Worm (Caenorhabditis elegans) whole organism, L4 larva: ENCODE data around the gene clec-1.

Experiments
- F10B5.3 ChIP-seq: sonication (generic microtip); optimal IDR thresholded peaks from 2 replicates; lab custom pipeline; 2016; ENCODE audit warnings: mild to moderate bottlenecking, missing genetic modification characterization, missing compliant biosample characterization
- F26F4.8 ChIP-seq: fragments of 200-800 bp; sonication (Bioruptor generic); conservative IDR thresholded peaks from 2 replicates; pipeline ENCODE4 v1.3.6; 2022; ENCODE audit warnings: missing genetic modification characterization, missing compliant biosample characterization
- F37D6.2 ChIP-seq: sonication (generic microtip); optimal IDR thresholded peaks from 2 replicates; lab custom pipeline; 2016; ENCODE audit warnings: mild to moderate bottlenecking, missing genetic modification characterization, missing compliant biosample characterization
- T20F7.1 ChIP-seq: fragments of 200-800 bp; sonication (Bioruptor generic); optimal IDR thresholded peaks from 2 replicates; lab custom pipeline; 2018; ENCODE audit warnings: mild to moderate bottlenecking, missing genetic modification characterization, missing compliant biosample characterization
- T26A8.4 ChIP-seq: fragments of 200-800 bp; sonication (Bioruptor generic); IDR thresholded peaks from 2 replicates; pipeline ENCODE4 v1.3.6; 2022; ENCODE audit warnings: missing genetic modification characterization, missing compliant biosample characterization
- Y5F2A.4 ChIP-seq: fragments of 200-800 bp; sonication (Bioruptor generic); optimal IDR thresholded peaks from 2 replicates; lab custom pipeline; 2018; ENCODE audit warnings: mild to moderate bottlenecking, missing genetic modification characterization, missing compliant biosample characterization
- ZK337.2 ChIP-seq: fragments of 200-800 bp; sonication (Bioruptor generic); IDR thresholded peaks from 2 replicates; pipeline ENCODE4 v1.3.6; 2022; ENCODE audit warnings: missing genetic modification reagents, missing genetic modification characterization, missing compliant biosample characterization
- ama-1 ChIP-seq: fragments of 150-350 bp; optimal IDR thresholded peaks from 2 replicates; lab custom pipeline; 2014; ENCODE audit warnings: inconsistent platforms, mixed read lengths
- arid-1 ChIP-seq: fragments of 200-800 bp; sonication (Bioruptor generic); conservative IDR thresholded peaks from 2 replicates; pipeline ENCODE4 v1.3.6; 2022; ENCODE audit warnings: missing genetic modification reagents, missing genetic modification characterization, missing compliant biosample characterization
- attf-4 ChIP-seq: sonication (generic microtip); optimal IDR thresholded peaks from 3 replicates; lab custom pipeline; 2017; ENCODE audit warnings: missing biosample characterization, missing genetic modification characterization
- ceh-20 ChIP-seq: fragments of 200-800 bp; sonication (Bioruptor generic); IDR thresholded peaks from 2 replicates; pipeline ENCODE4 v1.3.6; 2022; ENCODE audit warnings: missing genetic modification reagents, missing genetic modification characterization, missing compliant biosample characterization
- ceh-28 ChIP-seq: fragments of 150-350 bp; optimal IDR thresholded peaks from 2 replicates; lab custom pipeline; 2014; ENCODE audit warnings: missing biosample characterization, missing genetic modification reagents, missing genetic modification characterization
- ceh-32 ChIP-seq: sonication (generic microtip); optimal IDR thresholded peaks from 2 replicates; lab custom pipeline; 2016; ENCODE audit warnings: mild to moderate bottlenecking, missing genetic modification characterization, missing compliant biosample characterization; ENCODE audit not compliant: poor library complexity
- ceh-62 ChIP-seq: sonication (generic microtip); optimal IDR thresholded peaks from 2 replicates; lab custom pipeline; 2017; ENCODE audit warnings: missing biosample characterization, missing genetic modification characterization
- ctbp-1 ChIP-seq: fragments of 200-800 bp; sonication (Bioruptor generic); IDR thresholded peaks from 2 replicates; pipeline ENCODE4 v1.3.6; 2022; ENCODE audit warnings: missing genetic modification reagents, missing genetic modification characterization, missing compliant biosample characterization
- dmd-9 ChIP-seq: fragments of 200-800 bp; sonication (Bioruptor generic); IDR thresholded peaks from 2 replicates; pipeline ENCODE4 v1.3.6; 2022; ENCODE audit warnings: missing genetic modification reagents, missing genetic modification characterization, missing compliant biosample characterization
- dpl-1 ChIP-seq: fragments of 150-350 bp; optimal IDR thresholded peaks from 2 replicates; lab custom pipeline; 2014; ENCODE audit warnings: missing biosample characterization, missing genetic modification reagents, missing genetic modification characterization
- dve-1 ChIP-seq: sonication (generic microtip); optimal IDR thresholded peaks from 2 replicates; lab custom pipeline; 2017; ENCODE audit warnings: antibody characterized with exemption, mild to moderate bottlenecking, missing genetic modification characterization, missing compliant biosample characterization; ENCODE audit not compliant: insufficient read depth
- egl-27 ChIP-seq: sonication (generic microtip); optimal IDR thresholded peaks from 3 replicates; lab custom pipeline; 2017; ENCODE audit warnings: missing biosample characterization, missing genetic modification reagents, missing genetic modification characterization
- egl-43 ChIP-seq: fragments of 200-800 bp; sonication (Bioruptor generic); IDR thresholded peaks from 2 replicates; pipeline ENCODE4 v1.3.6; 2022; ENCODE audit warnings: missing genetic modification reagents, missing genetic modification characterization, missing compliant biosample characterization
- gei-8 ChIP-seq: fragments of 200-800 bp; sonication (Bioruptor generic); optimal IDR thresholded peaks from 2 replicates; lab custom pipeline; 2018; ENCODE audit warnings: mild to moderate bottlenecking, missing genetic modification characterization, missing compliant biosample characterization
- hmg-1.1 ChIP-seq: fragments of 200-800 bp; sonication (Bioruptor generic); IDR thresholded peaks from 2 replicates; pipeline ENCODE4 v1.3.6; 2022; ENCODE audit warnings: missing genetic modification reagents, missing genetic modification characterization, missing compliant biosample characterization
- lim-7 ChIP-seq: fragments of 200-800 bp; sonication (Bioruptor generic); IDR thresholded peaks from 2 replicates; pipeline ENCODE4 v1.3.6; 2022; ENCODE audit warnings: missing genetic modification characterization, missing compliant biosample characterization
- lin-1 ChIP-seq: fragments of 200-800 bp; sonication (Bioruptor generic); IDR thresholded peaks from 2 replicates; pipeline ENCODE4 v1.3.6; 2022; ENCODE audit warnings: missing genetic modification reagents, missing genetic modification characterization, missing compliant biosample characterization
- lin-13 ChIP-seq: fragments of 150-350 bp; optimal IDR thresholded peaks from 2 replicates; lab custom pipeline; 2014; ENCODE audit warnings: missing biosample characterization, missing genetic modification reagents, missing genetic modification characterization
- lin-38 ChIP-seq: fragments of 200-800 bp; sonication (Bioruptor generic); IDR thresholded peaks from 2 replicates; pipeline ENCODE4 v1.3.6; 2022; ENCODE audit warnings: missing genetic modification reagents, missing genetic modification characterization, missing compliant biosample characterization
- lin-39 ChIP-seq: fragments of 150-350 bp; optimal IDR thresholded peaks from 2 replicates; lab custom pipeline; 2014; ENCODE audit warnings: missing biosample characterization, missing genetic modification reagents, missing genetic modification characterization
- lsy-2 ChIP-seq, 2 experiments: fragments of 150-350 bp in 1 of 2; sonication (generic microtip) in 1 of 2; optimal IDR thresholded peaks; 2 replicates each; lab custom pipeline; 2014 to 2017; ENCODE audit warnings: missing biosample characterization in 2 of 2, missing genetic modification characterization in 2 of 2
- madf-5 ChIP-seq, 2 experiments: fragments of 200-800 bp; sonication (Bioruptor generic); IDR thresholded peaks; 2 replicates each; pipeline ENCODE4 v1.3.6; 2022; ENCODE audit warnings: missing compliant biosample characterization in 2 of 2, missing genetic modification characterization in 2 of 2
- madf-9 ChIP-seq: fragments of 200-800 bp; sonication (Bioruptor generic); conservative IDR thresholded peaks from 2 replicates; pipeline ENCODE4 v1.3.6; 2022; ENCODE audit warnings: missing genetic modification reagents, missing genetic modification characterization, missing compliant biosample characterization
- mdl-1 ChIP-seq, 2 experiments: fragments of 150-350 bp in 1 of 2; sonication (generic microtip) in 1 of 2; optimal IDR thresholded peaks; 2 replicates each; lab custom pipeline; 2014 to 2017; ENCODE audit warnings: missing biosample characterization in 2 of 2, missing genetic modification characterization in 2 of 2
- mep-1 ChIP-seq: fragments of 150-350 bp; sonication (generic microtip); optimal IDR thresholded peaks from 3 replicates; lab custom pipeline; 2014; ENCODE audit warnings: missing biosample characterization, missing genetic modification characterization
- mes-2 ChIP-seq: sonication (generic microtip); optimal IDR thresholded peaks from 2 replicates; lab custom pipeline; 2016; ENCODE audit warnings: missing genotype, mild to moderate bottlenecking, missing genetic modification characterization, missing compliant biosample characterization; ENCODE audit not compliant: poor library complexity, severe bottlenecking
- mxl-2 ChIP-seq: fragments of 200-800 bp; sonication (Bioruptor generic); conservative IDR thresholded peaks from 2 replicates; pipeline ENCODE4 v1.3.6; 2022; ENCODE audit warnings: missing genetic modification reagents, missing genetic modification characterization, missing compliant biosample characterization
- mxl-3 ChIP-seq: fragments of 200-800 bp; sonication (Bioruptor generic); optimal IDR thresholded peaks from 2 replicates; lab custom pipeline; 2018; ENCODE audit warnings: mild to moderate bottlenecking, missing genetic modification characterization, missing compliant biosample characterization
- nhr-102 ChIP-seq: sonication (generic microtip); optimal IDR thresholded peaks from 2 replicates; lab custom pipeline; 2016; ENCODE audit warnings: mild to moderate bottlenecking, missing genetic modification characterization, moderate library complexity, missing compliant biosample characterization
- nhr-237 ChIP-seq: sonication (generic microtip); optimal IDR thresholded peaks from 2 replicates; lab custom pipeline; 2017; ENCODE audit warnings: missing biosample characterization, missing genetic modification characterization
- nhr-6 ChIP-seq: fragments of 150-350 bp; optimal IDR thresholded peaks from 2 replicates; lab custom pipeline; 2014; ENCODE audit warnings: missing biosample characterization, missing genetic modification characterization
- nhr-76 ChIP-seq: fragments of 150-350 bp; optimal IDR thresholded peaks from 2 replicates; lab custom pipeline; 2014; ENCODE audit warnings: missing biosample characterization, missing genetic modification characterization
- pqm-1 ChIP-seq: sonication (generic microtip); optimal IDR thresholded peaks from 2 replicates; lab custom pipeline; 2017; ENCODE audit warnings: missing biosample characterization, missing genetic modification characterization
- rbr-2 ChIP-seq: sonication (generic microtip); optimal IDR thresholded peaks from 2 replicates; lab custom pipeline; 2016; ENCODE audit warnings: missing genotype, missing genetic modification characterization, missing compliant biosample characterization
- saeg-2 ChIP-seq: fragments of 200-800 bp; sonication (Bioruptor generic); IDR thresholded peaks from 2 replicates; pipeline ENCODE4 v1.3.6; 2022; ENCODE audit warnings: missing genetic modification reagents, missing genetic modification characterization, missing compliant biosample characterization
- snpc-4 ChIP-seq: fragments of 150-350 bp; optimal IDR thresholded peaks from 2 replicates; lab custom pipeline; 2014; ENCODE audit warnings: missing biosample characterization, missing genetic modification characterization
- spr-1 ChIP-seq: sonication (generic microtip); optimal IDR thresholded peaks from 2 replicates; lab custom pipeline; 2016; ENCODE audit warnings: mild to moderate bottlenecking, missing genetic modification characterization, missing compliant biosample characterization
- spr-3 ChIP-seq: fragments of 200-800 bp; sonication (Bioruptor generic); optimal IDR thresholded peaks from 2 replicates; lab custom pipeline; 2018; ENCODE audit warnings: mild to moderate bottlenecking, missing genetic modification characterization, missing compliant biosample characterization
- tra-1 ChIP-seq: fragments of 200-800 bp; sonication (Bioruptor generic); IDR thresholded peaks from 2 replicates; pipeline ENCODE4 v1.3.6; 2022; ENCODE audit warnings: missing genetic modification reagents, missing genetic modification characterization, missing compliant biosample characterization
- unc-130 ChIP-seq: sonication (generic microtip); optimal IDR thresholded peaks from 2 replicates; lab custom pipeline; 2016; ENCODE audit warnings: missing genetic modification reagents, missing genetic modification characterization, missing compliant biosample characterization
- zag-1 ChIP-seq: fragments of 150-350 bp; optimal IDR thresholded peaks from 2 replicates; lab custom pipeline; 2014; ENCODE audit warnings: missing biosample characterization, missing genetic modification characterization
- zfp-2 ChIP-seq: sonication (generic microtip); optimal IDR thresholded peaks from 2 replicates; lab custom pipeline; 2016; ENCODE audit warnings: mild to moderate bottlenecking, missing genetic modification characterization, missing compliant biosample characterization
- zip-11 ChIP-seq: fragments of 200-800 bp; sonication (Bioruptor generic); IDR thresholded peaks from 2 replicates; pipeline ENCODE4 v1.3.6; 2022; ENCODE audit warnings: missing genetic modification characterization, missing compliant biosample characterization
- zip-2 ChIP-seq: fragments of 150-350 bp; optimal IDR thresholded peaks from 2 replicates; lab custom pipeline; 2014; ENCODE audit warnings: missing biosample characterization, missing genetic modification characterization
- ztf-11 ChIP-seq: fragments of 150-350 bp; optimal IDR thresholded peaks from 2 replicates; lab custom pipeline; 2014; ENCODE audit warnings: missing biosample characterization, missing genetic modification characterization

The clec-1 gene

DNA sequence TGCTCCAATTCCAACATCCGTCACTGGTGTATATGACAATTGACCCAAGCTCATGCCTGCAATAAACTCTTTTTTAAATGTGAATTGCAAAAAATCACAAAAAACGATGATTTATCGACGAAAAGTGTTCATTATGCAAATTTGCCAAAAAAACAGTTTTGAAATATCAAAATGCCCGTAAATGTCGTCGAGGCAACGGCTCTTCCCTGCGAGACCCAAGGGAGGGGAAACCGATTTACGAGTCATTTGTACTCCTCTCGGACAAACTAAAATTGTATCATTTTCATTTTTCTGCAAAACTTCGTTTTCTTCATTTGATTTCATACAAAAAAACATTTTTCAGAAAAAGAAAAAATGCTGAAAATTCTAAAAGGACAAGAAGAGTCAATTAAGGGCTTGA is 15.4 kb upstream of the clec-1 start, which contains the start of the genes hmgs-1 and F25B4.4 (continued):
- TF ChIP-seq mxl-3 = peak; percentile 10
- TF ChIP-seq ceh-32 (tag; lab: Kevin White, UChicago) = no peak
- TF ChIP-seq F10B5.3 (tag; lab: Kevin White, UChicago) = no peak
- TF ChIP-seq spr-3 = peak; percentile 61
- peak; percentile 76 for TF ChIP-seq hmg-1.1
- TF ChIP-seq mes-2 (tag; lab: Kevin White, UChicago) = peak; percentile 96
- TF ChIP-seq mdl-1 (tag; optimal IDR thresholded peaks at IDR 0.05; lab: Kevin White, UChicago) = peak in 1 of 2 experiments; percentile 72
- peak; percentile 85 for TF ChIP-seq dpl-1 (GFP tag; lab: Kevin White, UChicago)
- TF ChIP-seq pqm-1 (tag; lab: Kevin White, UChicago) = no peak
- peak; percentile 79 for TF ChIP-seq tra-1 (GFP tag; lab: Robert Waterston, UW)
- 0 out of 4 replicates have a peak, but pooled peaks of 1 of the 2 experiments have one; percentile 27 for TF ChIP-seq madf-5 (GFP tag; IDR thresholded peaks at IDR 0.05; lab: Robert Waterston, UW)
- no peak for TF ChIP-seq mxl-2 (GFP tag; lab: Robert Waterston, UW)
- TF ChIP-seq nhr-76 = no peak
- TF ChIP-seq ceh-62 (tag; lab: Kevin White, UChicago) = no peak
- TF ChIP-seq unc-130 = peak; percentile 64
- no peak for TF ChIP-seq saeg-2
- peak; percentile 65 for TF ChIP-seq F37D6.2 (tag; lab: Kevin White, UChicago)
- TF ChIP-seq lsy-2 (tag; optimal IDR thresholded peaks at IDR 0.05; lab: Kevin White, UChicago) = peak; percentile 81 to 95
- peak; percentile 87 for TF ChIP-seq lin-38 (GFP tag; lab: Robert Waterston, UW)
- peak; percentile 62 for TF ChIP-seq ama-1
- TF ChIP-seq nhr-102 = peak; percentile 67
- TF ChIP-seq ceh-28 (tag; lab: Kevin White, UChicago) = no peak
- peak; percentile 33; the same call in 1 of the 2 replicates for TF ChIP-seq arid-1 (GFP tag; lab: Robert Waterston, UW)
- no peak for TF ChIP-seq ztf-11 (tag; lab: Kevin White, UChicago)
- peak; percentile 95 for TF ChIP-seq mep-1 (tag; lab: Kevin White, UChicago)
- TF ChIP-seq zip-2 (tag; lab: Kevin White, UChicago) = peak; percentile 31
- no peak for TF ChIP-seq lin-39 (tag; lab: Kevin White, UChicago)
- TF ChIP-seq zag-1 (tag; lab: Kevin White, UChicago) = no peak
- no peak for TF ChIP-seq ZK337.2 (GFP tag; lab: Robert Waterston, UW)
- TF ChIP-seq lim-7 = no peak
- peak; percentile 91 for TF ChIP-seq lin-13 (GFP tag; lab: Kevin White, UChicago)
- no peak for TF ChIP-seq egl-43 (GFP tag; lab: Robert Waterston, UW)
- TF ChIP-seq dve-1 (tag; lab: Kevin White, UChicago) = peak; percentile 94
- peak; percentile 62 for TF ChIP-seq ctbp-1 (GFP tag; lab: Robert Waterston, UW)
- TF ChIP-seq zfp-2 (tag; lab: Kevin White, UChicago) = peak; percentile 67
- TF ChIP-seq rbr-2 (tag; lab: Kevin White, UChicago) = peak; percentile 88
- peak; percentile 76 for TF ChIP-seq dmd-9
- TF ChIP-seq T20F7.1 (GFP tag; lab: Kevin White, UChicago) = peak; percentile 85
- 0 out of 2 replicates have a peak, but pooled peaks have one; percentile 26 for TF ChIP-seq madf-9 (GFP tag; lab: Robert Waterston, UW)
- no peak for TF ChIP-seq gei-8
- TF ChIP-seq attf-4 (tag; lab: Kevin White, UChicago) = no peak
- TF ChIP-seq ceh-20 (GFP tag; lab: Robert Waterston, UW) = peak; percentile 50
- no peak for TF ChIP-seq F26F4.8 (GFP tag; lab: Robert Waterston, UW)
- TF ChIP-seq spr-1 = peak; percentile 48
- no peak for TF ChIP-seq egl-27 (tag; lab: Kevin White, UChicago)
- no peak for TF ChIP-seq lin-1 (GFP tag; lab: Robert Waterston, UW)
- TF ChIP-seq Y5F2A.4 (GFP tag; lab: Kevin White, UChicago) = no peak
- no peak for TF ChIP-seq nhr-237
- no peak for TF ChIP-seq snpc-4 (tag; lab: Kevin White, UChicago)
- TF ChIP-seq T26A8.4 (GFP tag; lab: Robert Waterston, UW) = peak; percentile 73
- no peak for TF ChIP-seq zip-11
- peak; percentile 91 for TF ChIP-seq nhr-6 (tag; lab: Kevin White, UChicago)
